Fruit fly (Drosophila melanogaster) whole organism, embryonic: ENCODE data around the gene CG15213.

Experiments used
- CG11398 ChIP-seq: fragments of 200-800 bp; sonication (Bioruptor generic); optimal IDR thresholded peaks from 2 replicates; lab custom pipeline; 2016; ENCODE audit warnings: missing biosample characterization, missing genetic modification characterization
- CG11560 ChIP-seq: fragments of 200-800 bp; sonication (Bioruptor generic); IDR thresholded peaks from 3 replicates; pipeline ENCODE4 v1.3.6; 2022; ENCODE audit warnings: missing biosample characterization, missing genetic modification characterization
- CG11695 ChIP-seq: fragments of 200-800 bp; sonication (Bioruptor generic); IDR thresholded peaks from 3 replicates; pipeline ENCODE4 v1.3.6; 2022; ENCODE audit warnings: missing biosample characterization, missing genetic modification characterization
- CG13775 ChIP-seq: fragments of 200-800 bp; sonication (Bioruptor generic); optimal IDR thresholded peaks from 3 replicates; lab custom pipeline; 2017; ENCODE audit warnings: missing biosample characterization, mild to moderate bottlenecking, missing genetic modification characterization
- CG14710 ChIP-seq: fragments of 200-800 bp; sonication (Bioruptor generic); optimal IDR thresholded peaks from 3 replicates; lab custom pipeline; 2019; ENCODE audit warnings: missing biosample characterization, mild to moderate bottlenecking, missing genetic modification characterization, moderate library complexity
- CG15514 ChIP-seq: fragments of 200-800 bp; sonication (Bioruptor generic); optimal IDR thresholded peaks from 3 replicates; lab custom pipeline; 2017; ENCODE audit warnings: missing biosample characterization, missing genetic modification characterization, mild to moderate bottlenecking, moderate library complexity, missing genetic modification reagents
- CG16863 ChIP-seq: fragments of 200-800 bp; sonication (Bioruptor generic); optimal IDR thresholded peaks from 3 replicates; lab custom pipeline; 2016; ENCODE audit warnings: missing biosample characterization, missing genetic modification characterization
- CG17361 ChIP-seq: fragments of 200-800 bp; sonication (Bioruptor generic); IDR thresholded peaks from 3 replicates; pipeline ENCODE4 v1.3.6; 2022; ENCODE audit warnings: missing biosample characterization, missing genetic modification characterization
- CG2120 ChIP-seq: fragments of 200-800 bp; sonication (Bioruptor generic); optimal IDR thresholded peaks from 3 replicates; lab custom pipeline; 2016; ENCODE audit warnings: missing biosample characterization, missing genetic modification characterization
- CG2129 ChIP-seq: fragments of 200-800 bp; sonication (Bioruptor generic); IDR thresholded peaks from 2 replicates; pipeline ENCODE4 v1.3.6; 2022; ENCODE audit warnings: missing biosample characterization, missing genetic modification characterization; ENCODE audit not compliant: partially characterized antibody
- CG30403 ChIP-seq: fragments of 200-800 bp; sonication (Bioruptor generic); optimal IDR thresholded peaks from 3 replicates; lab custom pipeline; 2016; ENCODE audit warnings: missing biosample characterization, missing genetic modification characterization
- CG4328 ChIP-seq: fragments of 200-800 bp; sonication (Bioruptor generic); optimal IDR thresholded peaks from 3 replicates; lab custom pipeline; 2017; ENCODE audit warnings: missing biosample characterization, missing genetic modification reagents, missing genetic modification characterization
- CG4854 ChIP-seq: fragments of 200-800 bp; sonication (Bioruptor generic); optimal IDR thresholded peaks from 2 replicates; lab custom pipeline; 2016; ENCODE audit warnings: missing biosample characterization, missing genetic modification characterization, inconsistent platforms
- CG6765 ChIP-seq: fragments of 200-800 bp; sonication (Bioruptor generic); optimal IDR thresholded peaks from 3 replicates; lab custom pipeline; 2017; ENCODE audit warnings: missing biosample characterization, mild to moderate bottlenecking, missing genetic modification characterization
- CG7928 ChIP-seq: fragments of 200-800 bp; sonication (Bioruptor generic); optimal IDR thresholded peaks from 2 replicates; lab custom pipeline; 2017; ENCODE audit warnings: missing biosample characterization, mild to moderate bottlenecking, missing genetic modification characterization
- CkIIα-i1 ChIP-seq: fragments of 200-800 bp; sonication (Bioruptor generic); IDR thresholded peaks from 2 replicates; pipeline ENCODE4 v1.3.6; 2022; ENCODE audit warnings: missing biosample characterization, missing genetic modification characterization
- D19B ChIP-seq: fragments of 200-800 bp; sonication (Bioruptor generic); optimal IDR thresholded peaks from 2 replicates; lab custom pipeline; 2017; ENCODE audit warnings: missing biosample characterization, mild to moderate bottlenecking, missing genetic modification characterization
- Dp ChIP-seq: fragments of 200-800 bp; sonication (Bioruptor generic); optimal IDR thresholded peaks from 2 replicates; lab custom pipeline; 2018; ENCODE audit warnings: missing biosample characterization, mild to moderate bottlenecking, missing genetic modification characterization, moderate library complexity
- GATAe ChIP-seq: fragments of 200-800 bp; sonication (Bioruptor generic); conservative IDR thresholded peaks from 2 replicates; pipeline ENCODE4 v1.3.6; 2022; ENCODE audit warnings: missing biosample characterization, missing genetic modification characterization
- Gug ChIP-seq: fragments of 200-800 bp; sonication (Bioruptor generic); IDR thresholded peaks from 4 replicates; pipeline ENCODE4 v1.3.6; 2022; ENCODE audit warnings: missing biosample characterization, missing genetic modification characterization
- HHEX ChIP-seq: fragments of 200-800 bp; sonication (Bioruptor generic); optimal IDR thresholded peaks from 3 replicates; lab custom pipeline; 2017; ENCODE audit warnings: missing biosample characterization, mild to moderate bottlenecking, missing genetic modification characterization, missing genetic modification reagents
- HLH4C ChIP-seq: fragments of 200-800 bp; sonication (Bioruptor generic); IDR thresholded peaks from 3 replicates; pipeline ENCODE4 v1.3.6; 2022; ENCODE audit warnings: missing biosample characterization, missing genetic modification characterization; ENCODE audit not compliant: partially characterized antibody
- HLHmδ ChIP-seq: fragments of 200-800 bp; sonication (Bioruptor generic); optimal IDR thresholded peaks from 2 replicates; lab custom pipeline; 2018; ENCODE audit warnings: missing biosample characterization, mild to moderate bottlenecking, missing genetic modification characterization, moderate library complexity
- Hr3 ChIP-seq: fragments of 200-800 bp; sonication (Bioruptor generic); optimal IDR thresholded peaks from 3 replicates; lab custom pipeline; 2016; ENCODE audit warnings: missing biosample characterization, missing genetic modification characterization
- NC2α ChIP-seq: fragments of 200-800 bp; sonication (Bioruptor generic); optimal IDR thresholded peaks from 2 replicates; lab custom pipeline; 2016; ENCODE audit warnings: missing biosample characterization, missing genetic modification characterization
- Sry-β ChIP-seq: fragments of 200-800 bp; sonication (Bioruptor generic); optimal IDR thresholded peaks from 2 replicates; lab custom pipeline; 2018; ENCODE audit warnings: missing biosample characterization, mild to moderate bottlenecking, missing genetic modification characterization, moderate library complexity
- Usf ChIP-seq: fragments of 200-800 bp; sonication (Bioruptor generic); optimal IDR thresholded peaks from 2 replicates; lab custom pipeline; 2017; ENCODE audit warnings: missing genotype, missing biosample characterization, missing genetic modification characterization
- ap ChIP-seq: fragments of 200-800 bp; sonication (Bioruptor generic); IDR thresholded peaks from 2 replicates; pipeline ENCODE4 v1.3.6; 2022; ENCODE audit warnings: missing biosample characterization, missing genetic modification characterization
- ara ChIP-seq: fragments of 200-800 bp; sonication (Bioruptor generic); IDR thresholded peaks from 2 replicates; pipeline ENCODE4 v1.3.6; 2022; ENCODE audit warnings: missing biosample characterization, missing genetic modification characterization
- cwo ChIP-seq: fragments of 200-800 bp; sonication (Bioruptor generic); optimal IDR thresholded peaks from 3 replicates; lab custom pipeline; 2017; ENCODE audit warnings: missing biosample characterization, missing genetic modification characterization, mild to moderate bottlenecking, moderate library complexity, missing genetic modification reagents
- da ChIP-seq: fragments of 200-800 bp; sonication (Bioruptor generic); optimal IDR thresholded peaks from 2 replicates; lab custom pipeline; 2016; ENCODE audit warnings: missing biosample characterization, missing genetic modification characterization
- danr ChIP-seq: fragments of 200-800 bp; sonication (Bioruptor generic); IDR thresholded peaks from 2 replicates; pipeline ENCODE4 v1.3.6; 2022; ENCODE audit warnings: missing biosample characterization, missing genetic modification characterization
- esg ChIP-seq: fragments of 200-800 bp; sonication (Bioruptor generic); conservative IDR thresholded peaks from 2 replicates; pipeline ENCODE4 v1.3.6; 2022; ENCODE audit warnings: missing biosample characterization, missing genetic modification characterization
- fru ChIP-seq: fragments of >200 bp; optimal IDR thresholded peaks from 2 replicates; lab custom pipeline; 2017
- gro ChIP-seq: fragments of 200-800 bp; sonication (Bioruptor generic); optimal IDR thresholded peaks from 2 replicates; lab custom pipeline; 2016; ENCODE audit warnings: missing biosample characterization, missing genetic modification characterization
- gt ChIP-seq: fragments of 200-800 bp; sonication (Bioruptor generic); IDR thresholded peaks from 2 replicates; pipeline ENCODE4 v1.3.6; 2022; ENCODE audit warnings: missing biosample characterization, missing genetic modification characterization
- ken ChIP-seq: fragments of 200-800 bp; sonication (Bioruptor generic); IDR thresholded peaks from 3 replicates; pipeline ENCODE4 v1.3.6; 2022; ENCODE audit warnings: missing biosample characterization, missing genetic modification characterization
- nom ChIP-seq: fragments of 200-800 bp; sonication (Bioruptor generic); optimal IDR thresholded peaks from 2 replicates; lab custom pipeline; 2017; ENCODE audit warnings: missing biosample characterization, missing genetic modification characterization, mild to moderate bottlenecking, moderate library complexity, missing genetic modification reagents
- odd ChIP-seq: fragments of 200-800 bp; sonication (Bioruptor generic); optimal IDR thresholded peaks from 2 replicates; lab custom pipeline; 2017; ENCODE audit warnings: missing biosample characterization, mild to moderate bottlenecking, missing genetic modification characterization
- phol ChIP-seq: fragments of 200-800 bp; sonication (Bioruptor generic); optimal IDR thresholded peaks from 3 replicates; lab custom pipeline; 2018; ENCODE audit warnings: missing biosample characterization, mild to moderate bottlenecking, missing genetic modification characterization, moderate library complexity
- prd ChIP-seq, 3 experiments: fragments of >200 bp in 2 of 3; fragments of 200-800 bp in 1 of 3; sonication (Bioruptor generic) in 1 of 3; optimal IDR thresholded peaks in 2 of 3; IDR thresholded peaks in 1 of 3; 2 replicates in 2 of 3; 3 replicates in 1 of 3; pipeline versions ENCODE4 v1.3.6 to Lab custom; 2017 to 2022; ENCODE audit warnings: missing biosample characterization in 1 of 3, missing genetic modification characterization in 1 of 3
- pum ChIP-seq: fragments of 200-800 bp; sonication (Bioruptor generic); optimal IDR thresholded peaks from 2 replicates; lab custom pipeline; 2016; ENCODE audit warnings: missing biosample characterization, missing genetic modification characterization
- pzg ChIP-seq: fragments of 200-800 bp; sonication (Bioruptor generic); optimal IDR thresholded peaks from 3 replicates; lab custom pipeline; 2018; ENCODE audit warnings: missing biosample characterization, mild to moderate bottlenecking, missing genetic modification characterization, moderate library complexity
- sc ChIP-seq, 3 experiments: fragments of >200 bp in 2 of 3; fragments of 200-800 bp in 1 of 3; sonication (Bioruptor generic) in 1 of 3; optimal IDR thresholded peaks; 2 replicates in 2 of 3; 3 replicates in 1 of 3; lab custom pipeline; 2017; ENCODE audit warnings: mild to moderate bottlenecking in 1 of 3, missing biosample characterization in 1 of 3, missing genetic modification characterization in 1 of 3, missing genetic modification reagents in 1 of 3
- sens ChIP-seq: fragments of 200-800 bp; sonication (Bioruptor generic); peaks from one replicate; lab custom pipeline; 2016; ENCODE audit warnings: missing biosample characterization, missing genetic modification characterization
- shn ChIP-seq: fragments of 200-800 bp; sonication (Bioruptor generic); optimal IDR thresholded peaks from 3 replicates; lab custom pipeline; 2016; ENCODE audit warnings: missing biosample characterization, missing genetic modification characterization
- tap ChIP-seq: fragments of 200-800 bp; optimal IDR thresholded peaks from 3 replicates; lab custom pipeline; 2019; ENCODE audit warnings: missing biosample characterization, mild to moderate bottlenecking, missing genetic modification characterization, moderate library complexity
- ttk ChIP-seq: fragments of 200-800 bp; sonication (Bioruptor generic); IDR thresholded peaks from 2 replicates; pipeline ENCODE4 v2.1.2; 2022; ENCODE audit warnings: missing biosample characterization, missing genetic modification characterization
- wdn ChIP-seq: fragments of 200-800 bp; sonication (Bioruptor generic); IDR thresholded peaks from 2 replicates; pipeline ENCODE4 v1.3.6; 2022; ENCODE audit warnings: missing biosample characterization, missing genetic modification characterization
- yki ChIP-seq: fragments of >200 bp; optimal IDR thresholded peaks from 3 replicates; lab custom pipeline; 2018
- zen2 ChIP-seq: fragments of 200-800 bp; sonication (Bioruptor generic); IDR thresholded peaks from 3 replicates; pipeline ENCODE4 v1.3.6; 2022; ENCODE audit warnings: missing biosample characterization, missing genetic modification characterization; ENCODE audit not compliant: partially characterized antibody

CG15213 gene

DNA sequence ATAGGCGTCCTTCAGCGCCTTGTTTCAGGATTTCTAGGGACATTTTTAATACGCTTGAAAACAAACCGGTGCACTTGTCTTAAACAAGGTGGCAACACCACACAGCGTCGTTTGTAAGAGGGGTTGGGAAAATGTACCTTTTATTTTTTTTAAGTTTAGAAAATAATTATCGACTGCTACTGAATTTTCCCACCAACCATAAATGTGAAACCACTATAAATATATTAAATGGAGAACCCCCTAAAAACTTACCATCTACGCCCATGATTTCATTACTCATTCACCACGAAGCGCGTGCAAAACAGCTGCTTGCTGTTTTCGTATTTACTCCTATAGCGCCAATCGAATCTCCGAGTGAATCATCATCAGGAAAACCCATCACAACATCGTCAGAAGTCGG lies 6.3 kb upstream of the CG15213 start, which contains the start of the genes Tcs5 and CHMP2B:
Gene Tcs5, minus strand, starts transcription at position 84 of the 400 bp plus-strand sequence.
Gene CHMP2B, plus strand, starts transcription at position 308 of the 400 bp plus-strand sequence.
- TF ChIP-seq CG15514 (GFP tag; lab: Kevin White, UChicago) (peak; percentile 96), pum (GFP tag; lab: Kevin White, UChicago) (peak; percentile 100), tap (tag; lab: Kevin White, UChicago) (peak; percentile 99), GATAe (GFP tag; lab: Robert Waterston, UW) (peak; percentile 100), esg (GFP tag; lab: Robert Waterston, UW) (peak; percentile 100), CG4328 (GFP tag; lab: Kevin White, UChicago) (peak; percentile 99), ken (peak; percentile 100), CG11560 (tag; lab: Robert Waterston, UW) (peak; percentile 97), pzg (GFP tag; lab: Kevin White, UChicago) (peak; percentile 73), danr (peak; percentile 100), CG13775 (peak; percentile 100), yki (lab: Kevin White, UChicago) (no peak), Gug (GFP tag; lab: Robert Waterston, UW) (peak; percentile 100), prd (optimal IDR thresholded peaks at IDR 0.05; lab: Kevin White, UChicago) (no peak), prd (GFP tag; IDR thresholded peaks at IDR 0.05; lab: Robert Waterston, UW) (peak; percentile 100), gt (GFP tag; lab: Robert Waterston, UW) (peak; percentile 100), gro (GFP tag; lab: Kevin White, UChicago) (peak; percentile 98), sc (optimal IDR thresholded peaks at IDR 0.05; lab: Kevin White, UChicago) (no peak), sc (GFP tag; optimal IDR thresholded peaks at IDR 0.05; lab: Kevin White, UChicago) (peak; percentile 100), D19B (GFP tag; lab: Kevin White, UChicago) (peak; percentile 98), fru (lab: Kevin White, UChicago) (no peak), nom (GFP tag; lab: Kevin White, UChicago) (peak; percentile 99), wdn (GFP tag; lab: Robert Waterston, UW) (peak; percentile 100), odd (GFP tag; lab: Kevin White, UChicago) (peak; percentile 99), CG2129 (GFP tag; lab: Robert Waterston, UW) (no peak), Usf (GFP tag; lab: Kevin White, UChicago) (peak; percentile 100), Dp (GFP tag; lab: Kevin White, UChicago) (peak; percentile 66), ttk (GFP tag; lab: Robert Waterston, UW) (peak; percentile 100), HLHmδ (GFP tag; lab: Kevin White, UChicago) (no peak), NC2α (GFP tag; lab: Kevin White, UChicago) (peak; percentile 99), ara (GFP tag; lab: Robert Waterston, UW) (peak; percentile 100), CG11695 (peak; percentile 100), HHEX (GFP tag; lab: Kevin White, UChicago) (peak; percentile 100), Sry-β (GFP tag; lab: Kevin White, UChicago) (peak; percentile 80), CG2120 (GFP tag; lab: Kevin White, UChicago) (peak; percentile 100), da (GFP tag; lab: Kevin White, UChicago) (peak; percentile 99), CG17361 (peak; percentile 96), CG4854 (GFP tag; lab: Kevin White, UChicago) (peak; percentile 100), CG6765 (peak; percentile 99), zen2 (GFP tag; lab: Robert Waterston, UW) (no peak), sens (peak; percentile 100), CG30403 (peak; percentile 100), CG14710 (peak; percentile 99), cwo (peak; percentile 98), shn (GFP tag; lab: Kevin White, UChicago) (peak; percentile 99), CG11398 (GFP tag; lab: Kevin White, UChicago) (peak; percentile 99), ap (GFP tag; lab: Robert Waterston, UW) (peak; percentile 100), CG7928 (peak; percentile 88), Hr3 (GFP tag; lab: Kevin White, UChicago) (peak; percentile 100), CkIIα-i1 (GFP tag; lab: Robert Waterston, UW) (peak; percentile 99), phol (tag; lab: Kevin White, UChicago) (peak; percentile 100), HLH4C (GFP tag; lab: Robert Waterston, UW) (no peak), CG16863 (peak; percentile 99)
